Worm (Caenorhabditis elegans) whole organism, dauer: Measurements from ENCODE around the gene fbxa-163.

ENCODE experiments used
- unc-62 ChIP-seq: sonication (generic microtip); optimal IDR thresholded peaks from 2 replicates; lab custom pipeline; 2017; ENCODE audit warnings: missing biosample characterization, missing genetic modification reagents, missing genetic modification characterization

The fbxa-163 gene

ce11 chrII:1624572-1624971 lies 14.0 kb upstream of the fbxa-163 start, which contains the start of gene fbxa-160:
TSS of gene fbxa-160 (minus strand) at chrII:1624672.
- no peak for TF ChIP-seq unc-62

DNA sequence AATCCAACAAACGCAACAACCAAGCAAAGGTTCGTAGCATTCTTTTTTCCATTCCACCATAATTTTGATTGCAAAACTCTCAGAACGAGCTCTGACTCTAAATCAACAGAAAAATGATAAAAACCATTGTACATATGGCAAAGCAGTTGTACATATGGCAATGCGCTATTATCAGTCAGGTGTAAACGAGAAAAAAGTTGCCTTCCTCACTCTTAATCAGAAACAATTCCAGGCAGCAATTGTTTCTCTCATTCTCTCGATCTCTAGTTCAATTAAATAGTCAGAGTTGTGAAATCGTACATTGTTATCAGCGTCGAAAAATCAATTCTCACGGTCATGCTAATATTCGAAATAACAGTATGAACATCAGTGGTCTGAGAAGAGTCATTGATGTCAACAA lies 11.3 kb upstream of the fbxa-163 start:
- no peak for TF ChIP-seq unc-62

DNA sequence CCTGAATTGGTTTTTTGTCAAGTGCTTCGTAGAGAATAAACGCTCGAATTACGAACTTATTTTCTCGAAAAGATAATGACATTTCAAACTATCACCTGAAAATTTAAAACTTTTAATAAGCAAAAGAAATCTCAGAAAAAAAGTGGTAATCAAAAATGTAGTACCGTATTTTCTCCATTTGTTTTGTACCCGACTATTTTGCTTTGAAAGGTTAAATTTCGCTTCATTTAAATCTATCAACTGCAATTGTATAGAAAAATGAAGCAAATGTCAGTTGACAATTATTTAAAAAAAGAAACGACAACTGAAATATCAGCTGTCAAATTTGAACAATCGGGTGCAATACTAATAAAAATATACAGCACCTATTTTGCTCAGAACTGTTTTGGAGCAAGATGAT lies 10.7 kb upstream of the fbxa-163 start, which contains the start of gene fbxa-158:
Gene fbxa-158 (minus strand): TSS at position 101 of the 400 bp plus-strand sequence.
- no peak for TF ChIP-seq unc-62

DNA sequence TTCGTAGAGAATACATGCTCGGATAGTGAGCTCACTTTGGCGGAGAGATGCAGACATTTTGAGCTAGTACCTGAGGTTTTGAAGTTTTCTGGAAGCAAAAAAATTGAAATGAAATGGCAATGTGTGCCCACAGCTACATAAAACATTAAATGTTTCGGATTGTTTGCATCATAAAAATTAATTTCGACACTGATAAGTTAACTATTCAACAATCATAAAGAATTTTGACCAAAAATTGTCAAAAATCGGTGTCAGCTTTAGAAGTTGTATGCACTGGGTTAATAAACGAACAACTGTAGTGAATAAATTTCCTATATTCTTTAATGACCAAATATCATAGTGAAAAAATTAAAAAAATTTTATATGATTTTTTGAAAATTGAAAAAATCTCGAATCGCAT lies 8.4 kb upstream of the fbxa-163 start, which contains the start of gene fbxa-166:
Gene fbxa-166 (minus strand): TSS at position 101 of the 400 bp plus-strand sequence.
- TF ChIP-seq unc-62: no peak

- TF ChIP-seq unc-62: no peak
These were observed 5.9 kb upstream of the fbxa-163 start, which contains the start of gene fbxa-165 for ce11 chrII:1616382-1616781. TSS of gene fbxa-165 (minus strand) at chrII:1616482.

DNA sequence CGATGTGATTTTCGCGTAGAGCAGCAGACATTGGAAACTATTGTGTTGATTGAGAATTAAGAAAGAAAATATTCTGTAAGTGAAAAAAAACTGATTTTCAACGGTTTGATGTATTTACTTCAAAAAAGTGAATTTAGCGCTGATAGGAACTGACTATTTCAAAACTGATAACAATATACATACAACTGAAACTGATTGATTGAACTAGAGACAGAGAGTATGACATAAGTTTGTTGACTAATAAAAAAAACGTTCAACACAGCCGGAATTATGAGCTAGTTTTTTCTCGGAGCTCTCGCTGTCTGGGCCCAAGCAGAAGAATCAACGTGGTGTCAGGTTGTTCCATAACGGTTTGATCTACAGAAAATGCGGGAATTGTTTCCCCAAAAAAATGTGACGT lies 3.4 kb upstream of the fbxa-163 start, which contains the start of gene fbxa-164:
Gene fbxa-164 (minus strand): TSS at position 101 of the 400 bp plus-strand sequence.
- TF ChIP-seq unc-62: no peak

DNA sequence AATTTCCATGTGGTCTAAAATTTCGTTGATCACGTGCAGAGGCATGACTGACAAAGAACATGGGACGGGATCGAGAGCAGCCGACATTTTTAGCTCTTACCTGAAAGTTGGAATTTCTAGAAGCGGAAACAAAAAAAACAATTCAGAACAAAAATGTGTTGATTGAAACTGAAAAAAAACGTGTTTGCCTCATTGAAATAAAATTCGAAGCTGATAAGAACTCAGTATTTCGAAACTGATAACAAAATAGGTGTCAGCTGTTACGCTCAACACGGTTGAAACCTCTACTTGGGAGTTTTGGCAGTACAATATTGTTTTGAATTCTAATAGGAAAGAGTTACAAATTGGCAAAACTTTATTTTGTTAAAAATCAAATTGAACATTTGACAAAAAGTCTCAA lies 1.6 kb downstream of the fbxa-163 start:
- no peak for TF ChIP-seq unc-62

DNA sequence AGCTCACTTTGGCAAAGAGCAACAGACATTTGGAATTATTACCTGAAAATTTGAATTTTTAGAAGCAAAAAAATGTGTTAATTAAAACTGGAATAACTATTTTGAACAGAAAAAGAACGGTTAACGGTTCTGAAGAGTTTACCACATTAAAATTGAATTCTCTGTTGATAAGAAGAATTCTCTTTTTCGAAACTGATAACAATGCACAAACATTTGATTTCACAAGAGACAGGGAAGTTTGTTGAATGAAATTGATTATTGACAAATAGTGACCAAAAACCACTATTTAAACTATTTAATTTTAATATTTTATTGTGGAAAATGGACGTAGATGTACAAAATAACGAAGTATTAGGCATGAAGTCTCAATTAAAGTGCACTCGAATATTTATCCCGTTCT lies 3.0 kb downstream of the fbxa-163 start:
- no peak for TF ChIP-seq unc-62

DNA sequence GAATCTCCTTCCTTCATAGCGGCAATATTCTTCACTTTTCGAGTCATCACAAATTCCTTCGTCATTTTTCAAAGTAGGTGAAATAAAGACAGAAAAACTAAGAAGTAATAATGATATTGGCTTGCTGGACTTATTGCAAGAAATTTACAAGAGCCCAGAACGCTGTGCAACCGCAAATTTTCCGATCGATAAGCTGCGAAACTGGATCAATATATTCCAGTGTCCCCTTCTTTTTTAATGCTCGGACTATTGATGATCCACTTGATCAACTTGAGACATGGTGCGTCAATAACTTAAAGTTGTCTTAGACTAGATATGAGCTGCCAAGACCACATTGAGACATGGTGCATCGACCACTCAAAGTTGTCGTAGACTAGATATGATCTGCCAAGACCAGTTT lies 4.5 kb downstream of the fbxa-163 start, which contains the start of gene bath-33:
Gene bath-33 (minus strand): TSS at position 101 of the 400 bp plus-strand sequence.
- no peak for TF ChIP-seq unc-62

- TF ChIP-seq unc-62: no peak
These were observed 5.5 kb downstream of the fbxa-163 start for ce11 chrII:1605010-1605409.

DNA sequence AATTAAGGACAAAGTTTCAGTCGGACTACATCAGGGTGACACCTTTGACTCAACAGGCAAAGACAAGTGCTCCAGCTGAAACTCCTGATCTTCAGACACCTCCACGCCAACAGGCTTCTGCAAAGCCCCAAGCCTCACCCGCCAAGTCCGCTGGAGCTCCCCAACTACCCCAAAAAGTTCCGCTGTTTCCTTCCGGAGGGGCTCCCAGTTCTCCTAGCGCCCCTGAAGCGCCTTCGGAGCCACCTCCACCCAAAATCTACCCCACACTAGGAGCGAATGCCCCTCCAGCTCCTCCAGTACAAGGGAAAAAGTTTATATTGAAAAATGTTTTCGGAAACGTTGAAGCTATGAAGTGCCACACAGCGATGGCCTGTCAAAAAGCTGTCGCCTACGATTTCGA lies 7.5 kb downstream of the fbxa-163 start:
- TF ChIP-seq unc-62: no peak

DNA sequence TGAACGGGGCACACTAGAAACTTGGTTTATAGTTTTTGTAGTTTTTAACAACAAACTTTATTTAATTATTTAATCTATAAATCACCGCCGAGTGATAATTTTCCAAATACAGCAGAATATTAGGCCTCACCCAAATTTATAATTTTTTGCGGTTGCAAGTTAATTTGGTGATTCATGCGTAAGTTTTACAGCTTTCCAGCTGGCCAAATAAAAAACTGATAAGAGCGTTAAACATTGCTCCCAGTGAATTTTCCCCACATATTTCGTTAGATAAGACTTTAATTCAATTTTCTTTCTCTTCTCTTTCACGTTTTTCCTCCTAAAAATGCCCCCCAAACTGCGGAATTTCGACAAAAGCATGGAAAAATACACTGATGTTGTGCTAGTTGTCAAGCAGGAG lies 9.0 kb downstream of the fbxa-163 start, which contains the start of gene bath-47:
Gene bath-47 (plus strand): TSS at position 305 of the 400 bp plus-strand sequence.
- TF ChIP-seq unc-62: no peak

DNA sequence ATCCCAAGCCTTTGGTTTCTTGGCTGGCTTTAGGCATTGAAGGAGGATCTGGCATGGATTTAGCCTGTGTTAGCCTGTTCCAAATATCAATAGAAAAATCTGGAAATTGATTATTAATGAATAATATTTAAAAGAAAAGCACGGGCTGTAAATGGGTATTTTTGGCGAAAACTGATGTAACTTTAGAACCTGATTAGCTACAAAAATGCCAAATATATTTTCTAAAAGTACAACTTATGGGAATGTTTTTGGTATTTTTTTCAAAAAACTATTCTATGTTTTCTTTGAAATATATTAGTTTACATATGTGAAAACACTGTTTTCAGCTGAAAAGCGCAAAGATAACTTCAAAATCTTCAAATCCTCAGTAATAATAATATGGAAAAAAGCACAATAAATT lies 9.9 kb downstream of the fbxa-163 start, which contains the start of gene bath-26:
Gene bath-26 (minus strand): TSS at position 101 of the 400 bp plus-strand sequence.
- TF ChIP-seq unc-62: no peak

- no peak for TF ChIP-seq unc-62
These were observed 13.1 kb downstream of the fbxa-163 start, which contains the start of gene bath-46 for ce11 chrII:1597101-1598088. TSS of gene bath-46 (plus strand) at chrII:1597906.

- no peak for TF ChIP-seq unc-62
These were observed 15.4 kb downstream of the fbxa-163 start, which contains the start of gene clec-20 for ce11 chrII:1595137-1595536. TSS of gene clec-20 (minus strand) at chrII:1595237.

- no peak for TF ChIP-seq unc-62
These were observed 20.7 kb downstream of the fbxa-163 start, which contains the start of gene T07H3.7 for ce11 chrII:1589845-1590244. TSS of gene T07H3.7 (minus strand) at chrII:1589945.

DNA sequence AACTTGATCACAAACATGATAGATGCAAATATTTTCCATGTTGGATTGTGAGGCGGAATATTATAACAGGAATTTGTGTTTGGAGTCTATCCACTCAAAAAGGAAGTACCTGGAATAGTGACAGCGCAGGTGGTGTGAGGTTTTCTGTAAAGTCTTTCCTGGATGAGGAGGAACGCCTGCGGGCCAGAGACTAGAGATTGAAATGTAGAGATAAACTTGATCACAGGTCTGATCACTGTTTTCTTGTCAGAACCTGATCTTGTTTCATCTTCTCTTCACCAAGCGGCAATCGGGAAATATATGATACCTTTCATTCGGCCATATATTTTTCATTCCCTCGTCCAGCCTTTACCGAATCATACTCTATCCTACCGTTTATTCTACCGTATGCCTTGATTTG lies 24.2 kb downstream of the fbxa-163 start, which contains the start of gene T07H3.8:
Gene T07H3.8 (plus strand): TSS at position 301 of the 400 bp plus-strand sequence.
- TF ChIP-seq unc-62: no peak
